Worm (Caenorhabditis elegans) whole organism, L4 larva: ENCODE results near the gene ehs-1.

Source experiments
- F44E2.7 ChIP-seq: fragments of 200-800 bp; sonication (Bioruptor generic); IDR thresholded peaks from 2 replicates; pipeline ENCODE4 v2.1.2; 2022; ENCODE audit warnings: missing genetic modification characterization, missing compliant biosample characterization
- R02D3.7 ChIP-seq: fragments of 150-350 bp; sonication (generic microtip); optimal IDR thresholded peaks from 3 replicates; lab custom pipeline; 2014; ENCODE audit warnings: missing biosample characterization, missing genetic modification characterization
- Y105C5A.15 ChIP-seq: fragments of 200-800 bp; sonication (Bioruptor generic); IDR thresholded peaks from 2 replicates; pipeline ENCODE4 v1.3.6; 2022; ENCODE audit warnings: missing genetic modification characterization, missing compliant biosample characterization
- Y48G9A.11 ChIP-seq: fragments of 200-800 bp; sonication (Bioruptor generic); IDR thresholded peaks from 2 replicates; pipeline ENCODE4 v1.3.6; 2022; ENCODE audit warnings: missing genetic modification reagents, missing genetic modification characterization, missing compliant biosample characterization
- Y5F2A.4 ChIP-seq: fragments of 200-800 bp; sonication (Bioruptor generic); optimal IDR thresholded peaks from 2 replicates; lab custom pipeline; 2018; ENCODE audit warnings: mild to moderate bottlenecking, missing genetic modification characterization, missing compliant biosample characterization
- ZK546.5 ChIP-seq, 2 experiments: sonication (generic microtip); optimal IDR thresholded peaks; 2 replicates each; lab custom pipeline; 2017; ENCODE audit warnings: missing biosample characterization in 2 of 2, missing genetic modification characterization in 2 of 2
- aha-1 ChIP-seq: fragments of 150-350 bp; peaks from one replicate; lab custom pipeline; 2014; ENCODE audit warnings: missing biosample characterization, missing genetic modification characterization
- ama-1 ChIP-seq: fragments of 150-350 bp; optimal IDR thresholded peaks from 2 replicates; lab custom pipeline; 2014; ENCODE audit warnings: inconsistent platforms, mixed read lengths
- attf-4 ChIP-seq: sonication (generic microtip); optimal IDR thresholded peaks from 3 replicates; lab custom pipeline; 2017; ENCODE audit warnings: missing biosample characterization, missing genetic modification characterization
- ceh-28 ChIP-seq: fragments of 150-350 bp; optimal IDR thresholded peaks from 2 replicates; lab custom pipeline; 2014; ENCODE audit warnings: missing biosample characterization, missing genetic modification reagents, missing genetic modification characterization
- ceh-82 ChIP-seq: sonication (generic microtip); optimal IDR thresholded peaks from 2 replicates; lab custom pipeline; 2017; ENCODE audit warnings: missing biosample characterization, missing genetic modification characterization
- ctbp-1 ChIP-seq: fragments of 200-800 bp; sonication (Bioruptor generic); IDR thresholded peaks from 2 replicates; pipeline ENCODE4 v1.3.6; 2022; ENCODE audit warnings: missing genetic modification reagents, missing genetic modification characterization, missing compliant biosample characterization
- daf-16 ChIP-seq, 3 experiments: sonication (generic microtip); optimal IDR thresholded peaks; 2 replicates each; lab custom pipeline; 2016 to 2017; ENCODE audit warnings: missing genetic modification characterization in 3 of 3, missing genetic modification reagents in 3 of 3, mild to moderate bottlenecking in 2 of 3, missing compliant biosample characterization in 2 of 3, missing biosample characterization in 1 of 3, moderate library complexity in 1 of 3
- dmd-6 ChIP-seq: fragments of 200-800 bp; sonication (Bioruptor generic); IDR thresholded peaks from 2 replicates; pipeline ENCODE4 v1.3.6; 2022; ENCODE audit warnings: missing genetic modification reagents, missing genetic modification characterization, missing compliant biosample characterization
- dpl-1 ChIP-seq: fragments of 150-350 bp; optimal IDR thresholded peaks from 2 replicates; lab custom pipeline; 2014; ENCODE audit warnings: missing biosample characterization, missing genetic modification reagents, missing genetic modification characterization
- duxl-1 ChIP-seq: sonication (generic microtip); optimal IDR thresholded peaks from 2 replicates; lab custom pipeline; 2016; ENCODE audit warnings: mild to moderate bottlenecking, missing genetic modification characterization, moderate library complexity, missing compliant biosample characterization; ENCODE audit not compliant: poor library complexity
- egl-43 ChIP-seq: fragments of 200-800 bp; sonication (Bioruptor generic); IDR thresholded peaks from 2 replicates; pipeline ENCODE4 v1.3.6; 2022; ENCODE audit warnings: missing genetic modification reagents, missing genetic modification characterization, missing compliant biosample characterization
- hif-1 ChIP-seq, 2 experiments: sonication (generic microtip); optimal IDR thresholded peaks; 2 replicates each; lab custom pipeline; 2016 to 2017; ENCODE audit warnings: missing compliant biosample characterization in 2 of 2, missing genetic modification characterization in 2 of 2, missing genetic modification reagents in 2 of 2, missing genotype in 2 of 2, mild to moderate bottlenecking in 1 of 2
- hlh-30 ChIP-seq: sonication (generic microtip); optimal IDR thresholded peaks from 2 replicates; lab custom pipeline; 2017; ENCODE audit warnings: antibody characterized with exemption, mild to moderate bottlenecking, missing genetic modification characterization, missing compliant biosample characterization; ENCODE audit not compliant: insufficient read depth
- lin-1 ChIP-seq: fragments of 200-800 bp; sonication (Bioruptor generic); IDR thresholded peaks from 2 replicates; pipeline ENCODE4 v1.3.6; 2022; ENCODE audit warnings: missing genetic modification reagents, missing genetic modification characterization, missing compliant biosample characterization
- lin-13 ChIP-seq: fragments of 150-350 bp; optimal IDR thresholded peaks from 2 replicates; lab custom pipeline; 2014; ENCODE audit warnings: missing biosample characterization, missing genetic modification reagents, missing genetic modification characterization
- lsy-2 ChIP-seq, 2 experiments: fragments of 150-350 bp in 1 of 2; sonication (generic microtip) in 1 of 2; optimal IDR thresholded peaks; 2 replicates each; lab custom pipeline; 2014 to 2017; ENCODE audit warnings: missing biosample characterization in 2 of 2, missing genetic modification characterization in 2 of 2
- madf-5 ChIP-seq, 2 experiments: fragments of 200-800 bp; sonication (Bioruptor generic); IDR thresholded peaks; 2 replicates each; pipeline ENCODE4 v1.3.6; 2022; ENCODE audit warnings: missing compliant biosample characterization in 2 of 2, missing genetic modification characterization in 2 of 2
- madf-9 ChIP-seq: fragments of 200-800 bp; sonication (Bioruptor generic); conservative IDR thresholded peaks from 2 replicates; pipeline ENCODE4 v1.3.6; 2022; ENCODE audit warnings: missing genetic modification reagents, missing genetic modification characterization, missing compliant biosample characterization
- mes-2 ChIP-seq: sonication (generic microtip); optimal IDR thresholded peaks from 2 replicates; lab custom pipeline; 2016; ENCODE audit warnings: missing genotype, mild to moderate bottlenecking, missing genetic modification characterization, missing compliant biosample characterization; ENCODE audit not compliant: poor library complexity, severe bottlenecking
- mxl-3 ChIP-seq: fragments of 200-800 bp; sonication (Bioruptor generic); optimal IDR thresholded peaks from 2 replicates; lab custom pipeline; 2018; ENCODE audit warnings: mild to moderate bottlenecking, missing genetic modification characterization, missing compliant biosample characterization
- nhr-11 ChIP-seq: fragments of 150-350 bp; optimal IDR thresholded peaks from 2 replicates; lab custom pipeline; 2014; ENCODE audit warnings: missing biosample characterization, missing genetic modification characterization
- nhr-42 ChIP-seq: fragments of 200-800 bp; sonication (Bioruptor generic); IDR thresholded peaks from 2 replicates; pipeline ENCODE4 v1.3.6; 2022; ENCODE audit warnings: missing genetic modification characterization, missing compliant biosample characterization
- nhr-48 ChIP-seq: sonication (generic microtip); optimal IDR thresholded peaks from 2 replicates; lab custom pipeline; 2016; ENCODE audit warnings: mild to moderate bottlenecking, missing genetic modification characterization, missing compliant biosample characterization
- php-3 ChIP-seq: fragments of 200-800 bp; sonication (Bioruptor generic); IDR thresholded peaks from 2 replicates; pipeline ENCODE4 v1.3.6; 2022; ENCODE audit warnings: missing genetic modification reagents, missing genetic modification characterization, missing compliant biosample characterization
- rbr-2 ChIP-seq: sonication (generic microtip); optimal IDR thresholded peaks from 2 replicates; lab custom pipeline; 2016; ENCODE audit warnings: missing genotype, missing genetic modification characterization, missing compliant biosample characterization
- sdz-12 ChIP-seq: fragments of 200-800 bp; sonication (Bioruptor generic); optimal IDR thresholded peaks from 2 replicates; lab custom pipeline; 2018; ENCODE audit warnings: mild to moderate bottlenecking, missing genetic modification characterization, missing compliant biosample characterization
- set-16 ChIP-seq: fragments of 200-800 bp; sonication (Bioruptor generic); IDR thresholded peaks from 2 replicates; pipeline ENCODE4 v1.3.6; 2022; ENCODE audit warnings: missing genetic modification reagents, missing genetic modification characterization, missing compliant biosample characterization
- unc-62 ChIP-seq, 3 experiments: fragments of 150-350 bp in 1 of 3; sonication (generic microtip); optimal IDR thresholded peaks in 2 of 3; peaks in 1 of 3; 1 replicate in 1 of 3; 2 replicates in 2 of 3; lab custom pipeline; 2014 to 2017; ENCODE audit warnings: missing biosample characterization in 3 of 3, missing genetic modification characterization in 3 of 3, missing genetic modification reagents in 3 of 3, missing genotype in 1 of 3
- vab-7 ChIP-seq: fragments of 200-800 bp; sonication (Bioruptor generic); IDR thresholded peaks from 2 replicates; pipeline ENCODE4 v1.3.6; 2022; ENCODE audit warnings: missing genetic modification reagents, missing genetic modification characterization, missing compliant biosample characterization
- zag-1 ChIP-seq: fragments of 150-350 bp; optimal IDR thresholded peaks from 2 replicates; lab custom pipeline; 2014; ENCODE audit warnings: missing biosample characterization, missing genetic modification characterization
- zfp-3 ChIP-seq: fragments of 200-800 bp; sonication (Bioruptor generic); conservative IDR thresholded peaks from 2 replicates; pipeline ENCODE4 v1.3.6; 2022; ENCODE audit warnings: missing genetic modification reagents, missing genetic modification characterization, missing compliant biosample characterization

The ehs-1 gene

DNA sequence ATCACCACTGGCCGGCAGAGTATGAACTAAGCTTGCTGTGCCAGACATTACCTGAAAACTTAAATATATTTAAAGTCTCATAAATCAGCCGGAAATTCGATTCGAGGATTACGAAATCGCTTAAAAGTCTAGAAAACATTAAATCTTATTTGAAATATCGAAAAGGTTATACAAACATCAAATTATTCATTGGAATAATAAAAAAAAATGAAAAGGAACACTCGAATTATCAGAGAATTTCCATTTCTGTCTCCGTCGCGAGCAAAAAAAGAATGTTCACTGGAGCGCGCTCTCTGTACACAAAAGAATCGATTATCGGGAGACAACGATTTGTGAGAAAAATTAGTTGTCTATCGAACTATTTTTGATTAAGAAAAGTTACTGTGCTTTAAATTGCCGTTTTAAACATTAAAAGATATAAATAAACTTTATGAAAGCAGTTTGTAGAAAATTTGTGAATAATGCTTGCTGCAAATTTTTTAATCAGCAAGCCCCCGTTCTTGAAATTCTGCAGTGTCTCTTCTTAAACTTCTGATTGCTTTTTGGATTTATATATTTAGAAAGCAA, 15.7 kb downstream of the ehs-1 start, which contains the start of gene fzo-1 (continued):
- no peak for TF ChIP-seq ctbp-1
- TF ChIP-seq sdz-12, result no peak
- no peak for TF ChIP-seq duxl-1
- peak in 1 of 2 experiments; percentile 48 for TF ChIP-seq lsy-2 (tag; optimal IDR thresholded peaks at IDR 0.05; lab: Kevin White, UChicago)
- TF ChIP-seq hlh-30 (tag; lab: Kevin White, UChicago), result peak; percentile 36
- TF ChIP-seq F44E2.7 (GFP tag; lab: Robert Waterston, UW), result no peak

DNA sequence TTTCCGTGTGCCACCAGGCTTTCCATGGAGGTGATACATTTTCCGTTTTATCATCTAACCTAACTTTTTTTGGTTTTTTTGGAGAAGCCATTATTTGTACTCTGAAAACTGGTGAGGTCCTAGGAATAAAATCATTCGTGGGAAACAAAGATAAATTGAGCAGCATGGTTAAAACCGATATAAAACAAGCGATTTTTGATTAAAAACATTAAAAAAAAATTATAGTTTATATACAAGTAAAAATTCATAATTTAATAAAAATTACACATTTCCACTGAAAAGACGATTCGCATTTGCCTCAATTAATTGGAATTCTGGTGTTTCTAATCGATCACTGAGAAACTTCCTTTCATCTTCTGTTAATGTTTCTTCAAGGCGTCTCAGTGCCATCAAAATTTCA, 17.9 kb downstream of the ehs-1 start, which contains the start of gene ZK1248.15:
Gene ZK1248.15, minus strand, starts transcription at position 101 of the 400 bp plus-strand sequence.
- TF ChIP-seq php-3 (GFP tag; lab: Robert Waterston, UW) (no peak), unc-62 (GFP tag; optimal IDR thresholded peaks at IDR 0.05 in 1 of 2; lab: Kevin White, UChicago) (peak in 1 of 2 experiments; percentile 86), unc-62 (tag; optimal IDR thresholded peaks at IDR 0.05; lab: Kevin White, UChicago) (no peak)

DNA sequence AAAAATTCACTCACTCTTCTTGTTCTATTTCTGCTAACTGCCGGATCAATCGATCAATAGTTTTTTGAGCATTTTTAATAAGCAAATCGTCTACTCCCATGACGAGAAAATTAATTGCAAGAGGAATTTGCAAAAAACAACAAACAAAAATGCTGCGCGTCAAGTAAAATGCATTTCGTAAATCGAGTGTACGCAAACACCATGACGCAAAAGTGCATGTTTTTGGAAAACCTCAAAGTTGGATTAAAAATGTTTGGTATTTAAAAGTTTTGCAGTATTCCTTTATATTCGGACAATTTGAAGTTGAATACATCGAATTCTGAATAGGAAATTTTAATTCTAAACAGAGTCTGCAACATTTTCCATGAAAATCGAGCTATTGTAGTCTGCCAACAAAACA, 18.7 kb downstream of the ehs-1 start, which contains the start of gene ZK1248.19:
Gene ZK1248.19, minus strand, starts transcription at position 188 of the 400 bp plus-strand sequence.
- TF ChIP-seq dpl-1 (GFP tag; lab: Kevin White, UChicago), result peak; percentile 12
- TF ChIP-seq lsy-2 (tag; optimal IDR thresholded peaks at IDR 0.05; lab: Kevin White, UChicago), result peak in 1 of 2 experiments; percentile 54
- TF ChIP-seq nhr-48 (tag; lab: Kevin White, UChicago), result no peak
- TF ChIP-seq mes-2 (tag; lab: Kevin White, UChicago), result peak; percentile 57
- peak; percentile 88 for TF ChIP-seq R02D3.7
- no peak for TF ChIP-seq daf-16 (GFP tag; optimal IDR thresholded peaks at IDR 0.05; lab: Kevin White, UChicago)
- peak; percentile 24 for TF ChIP-seq daf-16 (tag; optimal IDR thresholded peaks at IDR 0.05; lab: Kevin White, UChicago)

DNA sequence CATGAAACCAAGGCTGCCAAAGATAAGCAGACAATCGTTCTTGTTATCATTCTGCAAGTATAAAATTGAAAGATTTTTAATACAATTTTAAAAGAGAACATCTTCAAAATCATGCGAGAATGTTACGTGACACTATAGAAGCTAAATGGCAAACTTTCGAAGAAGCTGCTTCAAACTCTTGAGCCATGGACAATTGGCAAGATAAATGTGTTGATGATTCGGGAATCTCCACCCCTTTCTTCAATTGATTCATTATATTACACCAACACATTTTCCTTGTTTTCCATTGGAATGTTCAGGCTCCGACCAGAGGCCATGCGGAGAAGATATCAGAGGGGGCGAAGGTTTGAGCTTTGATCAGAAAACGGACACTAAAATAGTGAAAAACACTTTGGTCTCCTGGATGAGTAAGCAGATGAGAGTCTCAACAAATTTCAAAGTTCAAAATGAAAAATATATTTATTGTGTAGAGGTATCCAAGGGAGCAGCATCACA, 20.6 kb downstream of the ehs-1 start, which contains the start of gene lec-5:
Gene lec-5, minus strand, starts transcription at position 51 of the 495 bp plus-strand sequence.
- TF ChIP-seq set-16 (GFP tag; lab: Robert Waterston, UW), result no peak
- no peak for TF ChIP-seq Y5F2A.4
- TF ChIP-seq ceh-28 (tag; lab: Kevin White, UChicago), result no peak
- TF ChIP-seq ZK546.5 (tag; optimal IDR thresholded peaks at IDR 0.05; lab: Kevin White, UChicago), result no peak
- peak in 1 of 2 experiments; percentile 94 for TF ChIP-seq daf-16 (GFP tag; optimal IDR thresholded peaks at IDR 0.05; lab: Kevin White, UChicago)
- TF ChIP-seq daf-16 (tag; optimal IDR thresholded peaks at IDR 0.05; lab: Kevin White, UChicago), result no peak
- peak; percentile 34 for TF ChIP-seq nhr-11 (tag; lab: Kevin White, UChicago)
- no peak for TF ChIP-seq unc-62 (GFP tag; optimal IDR thresholded peaks at IDR 0.05 in 1 of 2; lab: Kevin White, UChicago)
- no peak for TF ChIP-seq unc-62 (tag; optimal IDR thresholded peaks at IDR 0.05; lab: Kevin White, UChicago)
- no peak for TF ChIP-seq madf-5 (GFP tag; IDR thresholded peaks at IDR 0.05; lab: Robert Waterston, UW)
- TF ChIP-seq lin-13 (GFP tag; lab: Kevin White, UChicago), result no peak
- TF ChIP-seq sdz-12, result no peak
- TF ChIP-seq madf-9 (GFP tag; lab: Robert Waterston, UW), result no peak

DNA sequence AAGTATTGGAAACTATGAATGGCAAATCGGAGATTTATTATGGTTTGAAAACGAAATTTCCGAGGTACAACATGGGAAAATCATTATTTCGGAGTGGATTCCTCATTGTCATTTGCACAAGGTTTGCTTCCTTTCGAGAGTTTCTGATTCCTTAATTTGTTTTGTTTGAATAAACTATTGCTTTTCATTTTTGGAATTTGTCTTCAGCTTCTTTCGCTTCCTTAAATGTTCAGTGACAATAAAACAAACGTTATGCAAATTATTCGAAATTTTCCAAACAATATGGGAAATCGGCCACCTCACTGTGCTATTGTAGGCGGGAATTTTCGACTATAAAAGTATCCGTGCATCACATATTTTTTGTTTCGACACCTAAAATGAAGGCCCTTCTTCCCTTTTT, 21.4 kb downstream of the ehs-1 start, which contains the start of gene nep-25:
Gene nep-25, plus strand, starts transcription at position 375 of the 400 bp plus-strand sequence.
- TF ChIP-seq aha-1 (tag; lab: Kevin White, UChicago) (peak; percentile 46), unc-62 (GFP tag; optimal IDR thresholded peaks at IDR 0.05 in 1 of 2; lab: Kevin White, UChicago) (peak in 1 of 2 experiments; percentile 90), unc-62 (tag; optimal IDR thresholded peaks at IDR 0.05; lab: Kevin White, UChicago) (no peak), Y105C5A.15 (GFP tag; lab: Robert Waterston, UW) (no peak)

DNA sequence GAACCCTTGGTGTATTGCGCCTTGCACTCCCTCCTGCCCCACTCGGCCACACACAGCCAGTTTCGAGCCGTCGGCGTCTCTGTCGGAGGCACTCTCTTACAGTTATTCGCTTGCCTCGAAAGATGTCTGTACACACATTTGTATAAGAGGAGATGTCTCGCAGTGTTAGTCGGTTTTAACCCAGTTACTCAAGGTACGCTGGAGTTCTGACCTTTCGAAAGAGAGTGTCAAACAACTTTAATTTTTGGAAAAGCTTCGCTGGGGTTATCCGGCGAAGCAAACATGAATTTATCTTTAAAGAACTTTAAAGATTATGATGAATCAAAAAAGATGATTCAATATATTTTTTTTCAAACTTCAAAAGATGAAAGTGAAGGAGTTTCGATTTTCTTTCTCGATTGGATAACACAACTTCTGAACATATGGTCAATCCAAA, 24.2 kb downstream of the ehs-1 start:
- TF ChIP-seq vab-7 (GFP tag; lab: Robert Waterston, UW) (peak; percentile 87), zfp-3 (GFP tag; lab: Robert Waterston, UW) (peak; percentile 96), lin-1 (peak; percentile 95), rbr-2 (tag; lab: Kevin White, UChicago) (peak; percentile 99), attf-4 (tag; lab: Kevin White, UChicago) (peak; percentile 48), madf-9 (GFP tag; lab: Robert Waterston, UW) (peak; percentile 98), hif-1 (tag; optimal IDR thresholded peaks at IDR 0.05; lab: Kevin White, UChicago) (peak; percentile 88 to 94), mxl-3 (GFP tag; lab: Kevin White, UChicago) (peak; percentile 89), Y48G9A.11 (peak; percentile 88), egl-43 (GFP tag; lab: Robert Waterston, UW) (peak; percentile 99), ceh-82 (tag; lab: Kevin White, UChicago) (peak; percentile 36), ama-1 (lab: Kevin White, UChicago) (peak; percentile 100), zag-1 (tag; lab: Kevin White, UChicago) (peak; percentile 97), dmd-6 (GFP tag; lab: Robert Waterston, UW) (peak; percentile 99), nhr-42 (GFP tag; lab: Robert Waterston, UW) (peak; percentile 97), nhr-48 (tag; lab: Kevin White, UChicago) (peak; percentile 97)
